Worm (Caenorhabditis elegans): ENCODE data around the gene sgcb-1.

DNA sequence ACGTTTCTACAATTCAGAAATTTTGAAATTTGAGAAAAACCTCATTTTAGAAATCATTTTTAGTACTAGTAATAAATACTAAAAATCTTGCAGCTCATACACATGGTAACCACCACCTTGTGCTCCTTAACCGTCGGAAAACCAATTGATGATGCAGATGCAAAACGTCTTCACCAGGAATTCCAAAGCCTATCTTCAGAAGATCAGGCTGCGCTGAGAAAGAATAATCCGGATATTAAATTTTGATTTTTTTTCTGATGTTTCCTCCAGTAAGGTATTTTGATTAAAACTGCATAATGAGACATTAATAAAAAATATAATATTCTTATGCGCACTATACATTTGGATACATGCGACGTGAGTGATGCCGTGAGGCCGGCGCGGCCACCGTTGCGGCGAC lies 5.3 kb upstream of the sgcb-1 start:
- TF ChIP-seq T22C8.4 (GFP tag; IDR thresholded peaks at IDR 0.05) (no peak), cog-1 (tag; optimal IDR thresholded peaks at IDR 0.05) (no peak), tab-1 (GFP tag; IDR thresholded peaks at IDR 0.05) (no peak), klf-2 (GFP tag; conservative IDR thresholded peaks at IDR 0.05) (no peak), med-1 (GFP tag; optimal IDR thresholded peaks at IDR 0.05; ENCODE audit: insufficient read depth) (no peak), ztf-29 (GFP tag; IDR thresholded peaks at IDR 0.05) (no peak), flt-1 (GFP tag; IDR thresholded peaks at IDR 0.05) (no peak), ref-1 (GFP tag; conservative IDR thresholded peaks at IDR 0.05) (no peak), ztf-23 (GFP tag; IDR thresholded peaks at IDR 0.05) (no peak)
